Fruit fly (Drosophila melanogaster) whole organism, wandering third instar larva: ENCODE results near the gene gish.

Source experiments
- Abd-B ChIP-seq: fragments of >200 bp; optimal IDR thresholded peaks from 2 replicates; lab custom pipeline; 2017; ENCODE audit warnings: missing biosample characterization, missing genetic modification characterization
- CG32264 ChIP-seq: fragments of 200-800 bp; sonication (Bioruptor generic); optimal IDR thresholded peaks from 2 replicates; lab custom pipeline; 2016; ENCODE audit warnings: missing biosample characterization, missing genetic modification characterization
- CG9705 ChIP-seq: fragments of 200-800 bp; sonication (Bioruptor generic); optimal IDR thresholded peaks from 2 replicates; lab custom pipeline; 2018; ENCODE audit warnings: missing biosample characterization, mild to moderate bottlenecking, missing genetic modification characterization
- CrebA ChIP-seq: fragments of 200-800 bp; sonication (Bioruptor generic); optimal IDR thresholded peaks from 2 replicates; lab custom pipeline; 2016; ENCODE audit warnings: missing biosample characterization, mild to moderate bottlenecking, missing genetic modification characterization, borderline replicate concordance
- Dfd ChIP-seq: fragments of >200 bp; optimal IDR thresholded peaks from 2 replicates; lab custom pipeline; 2017; ENCODE audit warnings: missing biosample characterization, missing genetic modification characterization
- Dif ChIP-seq: fragments of 200-275, 200-300 bp; sonication (Bioruptor generic); optimal IDR thresholded peaks from 2 replicates; lab custom pipeline; 2018; ENCODE audit warnings: missing biosample characterization, missing genetic modification characterization; ENCODE audit not compliant: partially characterized antibody
- GATAd ChIP-seq: sonication (Bioruptor generic); optimal IDR thresholded peaks from 2 replicates; lab custom pipeline; 2016; ENCODE audit warnings: missing biosample characterization, missing genetic modification characterization
- HLH106 ChIP-seq: fragments of 200-800 bp; optimal IDR thresholded peaks from 3 replicates; lab custom pipeline; 2019; ENCODE audit warnings: missing biosample characterization, mild to moderate bottlenecking, missing genetic modification characterization, moderate library complexity
- Hnf4 ChIP-seq: fragments of 200-800 bp; sonication (Bioruptor generic); optimal IDR thresholded peaks from 2 replicates; lab custom pipeline; 2016; ENCODE audit warnings: missing biosample characterization, mild to moderate bottlenecking, missing genetic modification characterization
- Hr78 ChIP-seq: fragments of >200 bp; optimal IDR thresholded peaks from 2 replicates; lab custom pipeline; 2017; ENCODE audit warnings: missing biosample characterization, missing genetic modification characterization
- Hr83 ChIP-seq: fragments of 200-300 bp; sonication (Bioruptor generic); optimal IDR thresholded peaks from 2 replicates; lab custom pipeline; 2016; ENCODE audit warnings: missing biosample characterization, mild to moderate bottlenecking, missing genetic modification characterization, moderate library complexity; ENCODE audit not compliant: poor library complexity, severe bottlenecking
- Jra ChIP-seq: sonication (Bioruptor generic); optimal IDR thresholded peaks from 2 replicates; lab custom pipeline; 2016; ENCODE audit warnings: missing biosample characterization, missing genetic modification characterization
- Mio ChIP-seq: sonication (Bioruptor generic); optimal IDR thresholded peaks from 2 replicates; lab custom pipeline; 2016; ENCODE audit warnings: missing biosample characterization, missing genetic modification characterization
- Myc ChIP-seq: fragments of >200 bp; optimal IDR thresholded peaks from 2 replicates; lab custom pipeline; 2017
- N ChIP-seq: fragments of >200 bp; optimal IDR thresholded peaks from 2 replicates; lab custom pipeline; 2018; ENCODE audit warnings: missing biosample characterization, missing external identifiers, missing genetic modification characterization
- OdsH ChIP-seq: fragments of 200-800 bp; sonication (Bioruptor generic); optimal IDR thresholded peaks from 2 replicates; lab custom pipeline; 2016; ENCODE audit warnings: missing biosample characterization, mild to moderate bottlenecking, missing genetic modification characterization
- Rel ChIP-seq, 2 experiments: fragments of 200-800 bp; sonication (Bioruptor generic) in 1 of 2; optimal IDR thresholded peaks; 2 replicates in 1 of 2; 3 replicates in 1 of 2; lab custom pipeline; 2016 to 2019; ENCODE audit warnings: mild to moderate bottlenecking in 2 of 2, missing biosample characterization in 2 of 2, missing genetic modification characterization in 2 of 2, moderate library complexity in 1 of 2
- Sp1 ChIP-seq: fragments of 200-800 bp; sonication (Bioruptor generic); optimal IDR thresholded peaks from 3 replicates; lab custom pipeline; 2019; ENCODE audit warnings: missing biosample characterization, mild to moderate bottlenecking, missing genetic modification characterization, moderate library complexity
- Vsx2 ChIP-seq: fragments of 200-300, 225-300 bp; sonication (Bioruptor generic); optimal IDR thresholded peaks from 2 replicates; lab custom pipeline; 2018; ENCODE audit warnings: missing biosample characterization, missing genetic modification characterization; ENCODE audit not compliant: partially characterized antibody
- br ChIP-seq: fragments of 200-800 bp; sonication (Bioruptor generic); optimal IDR thresholded peaks from 2 replicates; lab custom pipeline; 2016; ENCODE audit warnings: missing biosample characterization, missing genetic modification characterization
- brk ChIP-seq: fragments of 200-800 bp; sonication (Bioruptor generic); optimal IDR thresholded peaks from 2 replicates; lab custom pipeline; 2016; ENCODE audit warnings: missing biosample characterization, mild to moderate bottlenecking, missing genetic modification characterization
- dl ChIP-seq, 2 experiments: fragments of 175-275, 200-275 bp in 1 of 2; fragments of 200-275 bp in 1 of 2; sonication (Bioruptor generic); optimal IDR thresholded peaks; lab custom pipeline; 2018; ENCODE audit warnings: mild to moderate bottlenecking in 2 of 2, missing biosample characterization in 2 of 2, missing genetic modification characterization in 2 of 2, moderate library complexity in 2 of 2; ENCODE audit not compliant: partially characterized antibody in 2 of 2, insufficient read depth in 1 of 2
- dmrt93B ChIP-seq: fragments of 200-800 bp; sonication (Bioruptor generic); optimal IDR thresholded peaks from 2 replicates; lab custom pipeline; 2018; ENCODE audit warnings: missing biosample characterization, mild to moderate bottlenecking, missing genetic modification characterization
- dsf ChIP-seq: sonication (Bioruptor generic); optimal IDR thresholded peaks from 2 replicates; lab custom pipeline; 2016; ENCODE audit warnings: missing biosample characterization, missing genetic modification characterization, borderline replicate concordance
- ey ChIP-seq: fragments of 200-800 bp; sonication (Bioruptor generic); optimal IDR thresholded peaks from 2 replicates; lab custom pipeline; 2016; ENCODE audit warnings: missing biosample characterization, missing genetic modification characterization
- foxo ChIP-seq, 2 experiments: fragments of 200-800 bp; sonication (Bioruptor generic); optimal IDR thresholded peaks; 2 replicates in 1 of 2; 3 replicates in 1 of 2; lab custom pipeline; 2016 to 2017; ENCODE audit warnings: missing biosample characterization in 2 of 2, missing genetic modification characterization in 2 of 2
- fru ChIP-seq: fragments of 200-800 bp; sonication (Bioruptor generic); optimal IDR thresholded peaks from 3 replicates; lab custom pipeline; 2016; ENCODE audit warnings: missing biosample characterization, mild to moderate bottlenecking, missing genetic modification characterization
- h ChIP-seq: fragments of 200-800 bp; sonication (Bioruptor generic); optimal IDR thresholded peaks from 3 replicates; lab custom pipeline; 2016; ENCODE audit warnings: missing biosample characterization, mild to moderate bottlenecking, missing genetic modification characterization
- jim ChIP-seq: fragments of 175-275, 200-325 bp; sonication (Bioruptor generic); optimal IDR thresholded peaks from 2 replicates; lab custom pipeline; 2016; ENCODE audit warnings: missing biosample characterization, mild to moderate bottlenecking, missing genetic modification characterization
- lola ChIP-seq: fragments of >200 bp; optimal IDR thresholded peaks from 2 replicates; lab custom pipeline; 2017; ENCODE audit warnings: missing biosample characterization, missing genetic modification characterization
- pan ChIP-seq: fragments of >200 bp; optimal IDR thresholded peaks from 2 replicates; lab custom pipeline; 2017
- psq ChIP-seq: fragments of 200-800 bp; sonication (Bioruptor generic); optimal IDR thresholded peaks from 3 replicates; lab custom pipeline; 2017; ENCODE audit warnings: missing biosample characterization, mild to moderate bottlenecking, missing genetic modification characterization, moderate library complexity
- rgr ChIP-seq: fragments of 200-800 bp; sonication (Bioruptor generic); optimal IDR thresholded peaks from 3 replicates; lab custom pipeline; 2016; ENCODE audit warnings: missing biosample characterization, mild to moderate bottlenecking, missing genetic modification characterization
- sage ChIP-seq: fragments of 200-800 bp; sonication (Bioruptor generic); optimal IDR thresholded peaks from 2 replicates; lab custom pipeline; 2016; ENCODE audit warnings: missing biosample characterization, mild to moderate bottlenecking, missing genetic modification characterization
- sv ChIP-seq: fragments of 200-800 bp; sonication (Bioruptor generic); optimal IDR thresholded peaks from 3 replicates; lab custom pipeline; 2016; ENCODE audit warnings: missing biosample characterization, missing genetic modification characterization
- tai ChIP-seq: sonication (Bioruptor generic); optimal IDR thresholded peaks from 2 replicates; lab custom pipeline; 2016; ENCODE audit warnings: missing biosample characterization, missing genetic modification characterization
- usp ChIP-seq: fragments of >200 bp; optimal IDR thresholded peaks from 2 replicates; lab custom pipeline; 2017; ENCODE audit warnings: missing biosample characterization, missing genetic modification characterization
- woc ChIP-seq: sonication (Bioruptor generic); optimal IDR thresholded peaks from 2 replicates; lab custom pipeline; 2016; ENCODE audit warnings: missing biosample characterization, mild to moderate bottlenecking, missing genetic modification characterization

gish gene

DNA sequence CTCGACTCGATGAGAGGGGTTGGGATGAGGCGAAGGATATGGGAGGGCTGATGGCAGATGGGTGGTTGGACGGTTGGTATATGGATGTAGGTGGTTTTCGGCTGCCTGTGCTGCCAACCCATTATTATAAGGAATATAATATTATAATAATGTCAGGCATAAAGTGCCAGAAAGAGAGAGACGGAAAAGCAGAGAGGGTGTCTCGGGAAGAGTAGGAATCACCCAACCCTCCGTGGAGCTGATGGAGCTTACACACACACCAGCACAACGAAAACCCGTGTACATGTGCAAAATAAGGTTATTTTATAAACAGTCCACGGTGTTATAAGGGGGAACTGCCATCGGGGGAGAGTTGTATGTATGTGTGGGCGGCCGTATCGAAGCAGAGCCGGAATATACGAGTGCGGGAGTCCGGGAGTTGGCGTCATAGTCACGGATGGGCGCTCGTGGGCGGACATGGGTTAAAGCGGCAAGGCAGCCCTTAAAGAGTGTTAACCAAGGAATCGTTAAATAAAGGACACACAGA, 23.7 kb upstream of the gish start:
- TF ChIP-seq woc (GFP tag; lab: Kevin White, UChicago) (no peak), usp (GFP tag; lab: Kevin White, UChicago) (no peak), dl (GFP tag; optimal IDR thresholded peaks at IDR 0.05; lab: Kevin White, UChicago; ENCODE audit: insufficient read depth in 1 of 2, partially characterized antibody in 2 of 2) (no peak), GATAd (GFP tag; lab: Kevin White, UChicago) (no peak), Mio (GFP tag; lab: Kevin White, UChicago) (no peak), Hnf4 (no peak), psq (GFP tag; lab: Kevin White, UChicago) (no peak), lola (no peak), Hr78 (GFP tag; lab: Kevin White, UChicago) (no peak)

DNA sequence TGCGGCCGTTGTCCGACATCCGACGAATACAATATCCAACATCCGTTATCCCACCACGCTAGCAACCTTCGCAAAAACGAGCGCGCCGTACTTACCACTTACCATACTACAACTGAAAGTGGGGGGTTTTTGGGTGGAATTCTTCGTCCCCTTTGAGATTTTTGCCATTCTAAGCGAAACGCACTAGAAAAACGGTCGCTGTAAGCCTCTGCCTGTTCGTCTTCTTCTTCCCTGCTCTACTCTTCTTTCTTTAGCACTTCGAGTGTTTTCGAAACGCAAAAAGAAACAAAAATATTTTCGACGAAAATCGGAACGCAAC, 22.8 kb upstream of the gish start:
- no peak for TF ChIP-seq tai (GFP tag; lab: Kevin White, UChicago)
- TF ChIP-seq rgr, result peak; percentile 25
- no peak for TF ChIP-seq brk (GFP tag; lab: Kevin White, UChicago)
- TF ChIP-seq Dif (GFP tag; lab: Kevin White, UChicago), result peak; percentile 9
- no peak for TF ChIP-seq Dfd (GFP tag; lab: Kevin White, UChicago)
- TF ChIP-seq Abd-B (GFP tag; lab: Kevin White, UChicago), result no peak
- TF ChIP-seq foxo (GFP tag; optimal IDR thresholded peaks at IDR 0.05; lab: Kevin White, UChicago), result no peak
- no peak for TF ChIP-seq woc (GFP tag; lab: Kevin White, UChicago)
- no peak for TF ChIP-seq fru (GFP tag; lab: Kevin White, UChicago)
- no peak for TF ChIP-seq Rel (GFP tag; optimal IDR thresholded peaks at IDR 0.05; lab: Kevin White, UChicago)
- TF ChIP-seq Rel (tag; optimal IDR thresholded peaks at IDR 0.05; lab: Kevin White, UChicago), result peak; percentile 97
- no peak for TF ChIP-seq pan
- TF ChIP-seq br, result no peak
- TF ChIP-seq GATAd (GFP tag; lab: Kevin White, UChicago), result no peak
- TF ChIP-seq Hr83 (GFP tag; lab: Kevin White, UChicago), result no peak
- TF ChIP-seq, all 38 proteins: peak for 3

DNA sequence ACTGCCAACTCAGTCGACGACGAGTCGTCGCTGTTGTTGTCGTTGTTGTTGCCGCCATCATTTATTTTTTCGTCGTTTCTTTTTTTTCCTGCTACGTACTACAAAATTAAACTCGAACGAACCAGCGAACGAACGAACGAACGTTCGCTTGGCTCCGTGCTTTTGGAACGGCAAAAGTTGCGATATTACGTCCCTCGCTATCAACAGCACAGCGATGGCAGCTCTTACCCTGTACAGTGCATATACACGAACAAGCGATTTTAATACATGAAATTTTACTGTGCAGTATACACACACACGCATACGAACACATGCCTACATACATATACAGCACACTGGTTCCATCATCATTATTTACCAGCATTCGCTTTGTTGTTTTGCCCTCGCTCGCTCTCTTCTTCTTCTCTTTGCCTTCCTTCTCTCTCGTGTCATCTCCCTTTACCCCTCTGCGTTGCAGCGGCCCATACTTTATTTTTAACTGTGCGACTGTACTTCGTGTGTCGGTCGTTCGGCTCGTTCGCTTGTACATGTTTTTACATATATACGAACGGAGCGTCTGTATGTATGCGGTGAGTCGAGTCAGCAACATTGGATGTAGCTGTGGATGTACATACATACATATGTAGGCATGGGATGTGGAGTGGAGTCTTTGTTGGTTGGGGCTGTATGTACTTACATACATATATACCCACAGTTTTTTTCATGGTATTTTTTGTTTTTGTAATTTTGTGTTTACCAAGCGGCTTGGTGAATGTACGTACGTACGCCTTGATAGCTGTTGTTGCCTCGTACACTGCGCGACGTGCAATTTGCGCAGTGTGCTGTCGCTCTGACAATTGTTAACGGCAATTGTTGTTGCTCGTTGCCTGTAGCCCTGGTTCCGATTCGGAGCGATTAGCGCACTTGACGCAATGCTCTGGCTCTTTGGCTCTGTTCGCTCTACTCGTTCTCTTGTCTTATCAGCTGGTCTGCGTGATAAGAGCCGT, 22.1 kb upstream of the gish start:
- TF ChIP-seq Vsx2 (GFP tag; lab: Kevin White, UChicago) (no peak), lola (no peak), Jra (GFP tag; lab: Kevin White, UChicago) (peak; percentile 90), sage (GFP tag; lab: Kevin White, UChicago) (peak; percentile 57), Hr83 (GFP tag; lab: Kevin White, UChicago) (peak; percentile 95), ey (GFP tag; lab: Kevin White, UChicago) (peak; percentile 77), tai (GFP tag; lab: Kevin White, UChicago) (peak; percentile 83), Myc (lab: Kevin White, UChicago) (no peak), Dif (GFP tag; lab: Kevin White, UChicago) (peak; percentile 85), psq (GFP tag; lab: Kevin White, UChicago) (peak; percentile 96), CrebA (GFP tag; lab: Kevin White, UChicago) (peak; percentile 95), woc (GFP tag; lab: Kevin White, UChicago) (peak; percentile 89), dsf (GFP tag; lab: Kevin White, UChicago) (peak; percentile 56), fru (GFP tag; lab: Kevin White, UChicago) (peak; percentile 72), Mio (GFP tag; lab: Kevin White, UChicago) (no peak), GATAd (GFP tag; lab: Kevin White, UChicago) (no peak), Dfd (GFP tag; lab: Kevin White, UChicago) (no peak), Sp1 (GFP tag; lab: Kevin White, UChicago) (peak; percentile 61), dmrt93B (GFP tag; lab: Kevin White, UChicago) (no peak), br (peak; percentile 59), rgr (peak; percentile 83), CG9705 (peak; percentile 29), pan (no peak), dl (GFP tag; optimal IDR thresholded peaks at IDR 0.05; lab: Kevin White, UChicago; ENCODE audit: insufficient read depth in 1 of 2, partially characterized antibody in 2 of 2) (peak; percentile 77 to 78), sv (GFP tag; lab: Kevin White, UChicago) (no peak), Abd-B (GFP tag; lab: Kevin White, UChicago) (no peak), usp (GFP tag; lab: Kevin White, UChicago) (no peak), CG32264 (GFP tag; lab: Kevin White, UChicago) (peak; percentile 69), Rel (GFP tag; optimal IDR thresholded peaks at IDR 0.05; lab: Kevin White, UChicago) (peak; percentile 87), Rel (tag; optimal IDR thresholded peaks at IDR 0.05; lab: Kevin White, UChicago) (peak; percentile 90), h (peak; percentile 91), foxo (GFP tag; optimal IDR thresholded peaks at IDR 0.05; lab: Kevin White, UChicago) (peak; percentile 45 to 86), brk (GFP tag; lab: Kevin White, UChicago) (peak; percentile 78), Hnf4 (peak; percentile 84), jim (peak; percentile 93), OdsH (GFP tag; lab: Kevin White, UChicago) (peak; percentile 75), HLH106 (tag; lab: Kevin White, UChicago) (peak; percentile 71), Hr78 (GFP tag; lab: Kevin White, UChicago) (no peak), N (GFP tag; lab: Kevin White, UChicago) (no peak)
